Fruit fly (Drosophila melanogaster): Measurements from ENCODE around the gene CG11975.

Gene CG11975

DNA sequence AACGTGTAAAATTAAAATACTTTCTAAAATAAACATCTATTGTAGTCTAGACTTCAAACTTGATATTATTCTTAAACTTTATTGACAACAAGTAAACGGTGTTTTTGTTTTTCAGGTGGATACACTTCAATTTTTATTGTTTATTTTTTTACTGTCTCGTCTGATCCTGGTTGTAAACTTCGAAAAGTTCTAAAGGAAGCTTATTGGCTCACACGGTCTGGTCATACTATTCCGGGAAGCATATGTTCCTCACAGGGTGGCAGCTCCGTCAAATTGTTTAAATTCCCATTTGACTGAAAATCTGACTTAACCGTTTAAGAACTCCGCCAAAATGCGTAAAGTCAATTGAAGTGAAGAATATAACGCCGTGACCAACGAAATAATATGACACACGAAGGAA, 15.1 kb downstream of the CG11975 start, which contains the start of gene CG11983:
Gene CG11983 (plus strand): TSS at position 120 of the 400 bp plus-strand sequence.
- TF ChIP-seq Sox102F (GFP tag; optimal IDR thresholded peaks at IDR 0.05) (no peak), Eip93F (GFP tag; optimal IDR thresholded peaks at IDR 0.05) (no peak), CG1621 (tag; optimal IDR thresholded peaks at IDR 0.05) (peak; percentile 67), fkh (GFP tag; optimal IDR thresholded peaks at IDR 0.05) (peak; percentile 39), vri (GFP tag; optimal IDR thresholded peaks at IDR 0.05) (no peak), Gug (GFP tag; IDR thresholded peaks at IDR 0.05) (no peak), fd59A (GFP tag; optimal IDR thresholded peaks at IDR 0.05) (no peak), Sox14 (GFP tag; optimal IDR thresholded peaks at IDR 0.05) (peak; percentile 47), CG9139 (GFP tag; optimal IDR thresholded peaks at IDR 0.05) (no peak), OdsH (GFP tag; optimal IDR thresholded peaks at IDR 0.05) (no peak), CG3032 (tag; optimal IDR thresholded peaks at IDR 0.05) (peak; percentile 16), Ets96B (tag; optimal IDR thresholded peaks at IDR 0.05) (peak; percentile 13), fd85E (GFP tag; optimal IDR thresholded peaks at IDR 0.05) (no peak), esn (GFP tag; optimal IDR thresholded peaks at IDR 0.05) (no peak), Eip78C (GFP tag) (peak; percentile 60), CG10631 (GFP tag; optimal IDR thresholded peaks at IDR 0.05) (no peak), svp (GFP tag) (no peak), topi (GFP tag; optimal IDR thresholded peaks at IDR 0.05) (no peak), CG34406 (GFP tag; optimal IDR thresholded peaks at IDR 0.05) (no peak), eg (GFP tag; IDR thresholded peaks at IDR 0.05) (no peak), CG6163 (GFP tag; IDR thresholded peaks at IDR 0.05) (0 out of 3 replicates have a peak, but pooled peaks have one; percentile 23), CG31627 (GFP tag; optimal IDR thresholded peaks at IDR 0.05) (no peak)

DNA sequence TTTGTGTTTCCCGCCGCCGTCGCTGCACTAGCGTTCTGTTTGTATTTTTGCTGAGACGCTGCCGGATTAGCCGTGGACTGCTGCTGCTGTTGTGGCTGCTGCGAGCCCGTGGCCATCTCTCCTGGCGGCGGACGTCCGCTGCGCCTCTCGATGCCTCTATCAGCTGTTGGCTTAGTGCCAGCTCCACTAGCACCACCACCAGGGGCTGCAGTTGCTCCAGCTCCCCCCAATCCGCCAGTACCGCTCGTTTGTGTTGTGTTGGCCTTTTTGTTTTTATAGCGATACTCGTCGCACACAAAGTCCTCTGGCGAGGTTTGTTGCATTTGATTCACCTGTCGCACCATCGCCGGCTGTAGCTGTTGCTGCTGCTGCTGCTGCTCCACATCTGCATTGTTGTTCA, 17.6 kb downstream of the CG11975 start:
- TF ChIP-seq vri (GFP tag; optimal IDR thresholded peaks at IDR 0.05) (no peak), Gug (GFP tag; IDR thresholded peaks at IDR 0.05) (no peak), CG15336 (GFP tag; IDR thresholded peaks at IDR 0.05) (0 out of 2 replicates have a peak, but pooled peaks have one; percentile 13), CG6792 (GFP tag; optimal IDR thresholded peaks at IDR 0.05) (no peak)

DNA sequence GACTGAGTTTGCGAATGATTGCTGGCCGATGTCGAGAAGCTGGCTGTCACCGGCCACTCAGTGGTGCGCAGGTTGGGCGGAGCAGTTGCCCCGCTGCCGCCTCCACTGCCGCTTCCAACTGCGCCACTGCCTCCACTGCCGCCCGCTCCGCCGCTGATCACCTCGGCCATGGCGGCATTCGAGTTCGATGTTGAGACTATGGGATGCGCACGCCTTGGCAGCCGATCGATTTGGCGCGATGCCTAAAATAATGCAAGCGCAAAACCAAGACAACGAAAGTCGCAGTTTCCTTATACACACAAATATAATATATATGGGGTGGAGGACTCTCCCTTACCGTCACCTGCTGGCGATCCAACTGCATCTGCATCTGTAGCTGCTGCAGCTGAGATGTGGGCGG, 18.7 kb downstream of the CG11975 start:
- TF ChIP-seq ss (GFP tag; optimal IDR thresholded peaks at IDR 0.05): no peak
- no peak for TF ChIP-seq CG9139 (GFP tag; optimal IDR thresholded peaks at IDR 0.05)
- TF ChIP-seq Eip75B (GFP tag; optimal IDR thresholded peaks at IDR 0.05): no peak
- no peak for TF ChIP-seq CG3032 (tag; optimal IDR thresholded peaks at IDR 0.05)
- TF ChIP-seq CG16779 (tag; optimal IDR thresholded peaks at IDR 0.05): no peak

DNA sequence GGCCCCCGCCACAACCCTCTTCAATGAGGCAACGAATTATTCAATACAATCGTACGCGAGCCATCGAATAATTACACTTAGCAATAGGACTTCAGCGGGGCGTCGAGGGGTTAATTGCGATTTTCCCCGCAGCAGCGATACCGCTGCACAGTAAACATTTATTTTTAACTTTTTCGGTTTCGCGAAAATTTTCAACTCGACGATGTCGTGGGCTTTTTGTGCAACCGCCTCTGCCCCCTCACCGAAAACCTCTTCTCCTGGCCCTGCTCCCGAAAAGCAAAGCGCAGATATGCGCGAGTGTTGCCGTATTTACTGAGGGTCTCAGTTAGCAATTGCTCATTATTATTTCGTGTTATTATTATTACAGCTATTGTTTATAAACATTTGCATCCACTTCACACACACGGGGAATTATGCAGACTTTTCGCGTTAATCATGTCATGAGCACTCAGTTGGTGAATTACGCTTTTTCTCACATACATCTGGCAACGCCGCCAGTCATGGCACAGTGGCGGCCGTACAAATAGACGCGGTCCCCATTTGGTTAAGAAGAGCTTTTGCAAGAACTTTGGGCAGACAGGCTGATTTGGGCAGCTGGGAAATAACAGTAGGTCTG, 20.8 kb downstream of the CG11975 start:
- TF ChIP-seq Met (GFP tag; optimal IDR thresholded peaks at IDR 0.05) (no peak), CG11294 (GFP tag; IDR thresholded peaks at IDR 0.05) (no peak), CG9139 (GFP tag; optimal IDR thresholded peaks at IDR 0.05) (no peak), Eip75B (GFP tag; optimal IDR thresholded peaks at IDR 0.05) (no peak), CG4318 (GFP tag; optimal IDR thresholded peaks at IDR 0.05) (no peak), CG11762 (GFP tag; optimal IDR thresholded peaks at IDR 0.05; ENCODE audit: insufficient read depth) (no peak), dsx (GFP tag; optimal IDR thresholded peaks at IDR 0.05; ENCODE audit: poor library complexity, severe bottlenecking) (peak; percentile 32), CG1621 (tag; optimal IDR thresholded peaks at IDR 0.05) (peak; percentile 22), CG8632 (GFP tag; optimal IDR thresholded peaks at IDR 0.05) (no peak), Ets21C (GFP tag; optimal IDR thresholded peaks at IDR 0.05) (no peak), Ets96B (tag; optimal IDR thresholded peaks at IDR 0.05) (peak; percentile 15), CG10631 (GFP tag; optimal IDR thresholded peaks at IDR 0.05) (no peak), net (GFP tag; optimal IDR thresholded peaks at IDR 0.05) (no peak), Sox102F (GFP tag; optimal IDR thresholded peaks at IDR 0.05) (no peak), spab (GFP tag; optimal IDR thresholded peaks at IDR 0.05) (no peak), cyc (GFP tag; optimal IDR thresholded peaks at IDR 0.05) (peak; percentile 55), Eip93F (GFP tag; optimal IDR thresholded peaks at IDR 0.05) (no peak), ss (GFP tag; optimal IDR thresholded peaks at IDR 0.05) (peak in 1 of 2 experiments; percentile 59), CG6808 (GFP tag; optimal IDR thresholded peaks at IDR 0.05) (no peak), Sox14 (GFP tag; optimal IDR thresholded peaks at IDR 0.05) (peak; percentile 65), Lpt (GFP tag; optimal IDR thresholded peaks at IDR 0.05) (peak; percentile 54), CG34406 (GFP tag; optimal IDR thresholded peaks at IDR 0.05) (no peak), CG6276 (GFP tag; optimal IDR thresholded peaks at IDR 0.05) (no peak), achi (GFP tag; optimal IDR thresholded peaks at IDR 0.05) (no peak), CG10669 (GFP tag; optimal IDR thresholded peaks at IDR 0.05) (no peak), esn (GFP tag; optimal IDR thresholded peaks at IDR 0.05) (peak; percentile 74), Hr38 (GFP tag; optimal IDR thresholded peaks at IDR 0.05) (no peak), Smox (GFP tag; optimal IDR thresholded peaks at IDR 0.05) (no peak)

Data from whole organism, prepupa.